Fruit fly (Drosophila melanogaster): ENCODE data around the gene Kap-alpha3.
A peak's percentile ranks its signal among the peaks of the same experiment; 100 is the strongest.

Gene Kap-alpha3

DNA sequence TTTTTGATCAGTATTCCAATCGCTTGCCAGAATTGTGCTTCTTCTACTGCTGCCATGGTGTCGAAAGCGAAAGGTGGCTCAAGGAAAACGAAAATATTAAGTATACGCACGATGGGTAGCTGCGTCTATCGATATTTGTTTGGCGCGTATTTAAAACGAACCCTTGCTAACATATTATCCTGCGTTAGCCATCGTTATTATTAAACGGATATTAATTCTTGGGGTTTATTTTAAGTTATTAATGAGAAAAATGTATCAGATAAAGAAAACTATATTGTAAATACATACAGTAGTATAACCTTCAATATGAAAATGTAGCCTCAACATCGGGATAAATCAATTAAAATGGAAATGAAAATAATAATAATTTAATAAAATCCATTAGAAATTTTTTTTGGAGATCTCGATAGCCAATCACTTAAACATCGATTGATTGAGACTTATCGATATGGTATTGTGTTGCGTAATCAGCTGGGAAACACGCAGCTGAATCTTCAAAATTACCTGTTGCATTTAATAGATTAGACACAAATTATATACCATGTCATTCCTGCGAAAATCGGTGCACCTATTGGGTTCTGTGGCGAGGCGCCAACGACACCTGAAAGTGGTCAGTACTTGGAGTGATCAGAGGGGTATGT lies 22.1 kb downstream of the Kap-alpha3 start, which contains the start of the genes CG9386 and BckdhA:
Gene CG9386, minus strand, starts transcription at position 75 of the 641 bp plus-strand sequence.
Gene BckdhA, plus strand, starts transcription at position 452 of the 641 bp plus-strand sequence.
- TF ChIP-seq CG12104 (GFP tag; optimal IDR thresholded peaks at IDR 0.05), result peak; percentile 53
- TF ChIP-seq CG14050 (GFP tag; IDR thresholded peaks at IDR 0.05), result no peak
- TF ChIP-seq nau (GFP tag; optimal IDR thresholded peaks at IDR 0.05), result no peak
- TF ChIP-seq crp (GFP tag; optimal IDR thresholded peaks at IDR 0.05), result peak in 1 of 2 experiments; percentile 76
- TF ChIP-seq Xrp1 (GFP tag; IDR thresholded peaks at IDR 0.05), result peak; percentile 40; the same call in 1 of the 2 replicates
- peak; percentile 66 for TF ChIP-seq CG14710 (tag; optimal IDR thresholded peaks at IDR 0.05)
- no peak for TF ChIP-seq p53 (GFP tag; optimal IDR thresholded peaks at IDR 0.05)
- peak; percentile 54 to 99 for TF ChIP-seq Pdp1 (GFP tag; optimal IDR thresholded peaks at IDR 0.05)
- TF ChIP-seq pho (GFP tag; optimal IDR thresholded peaks at IDR 0.05), result peak; percentile 53
- peak; percentile 30 for TF ChIP-seq CG12744 (GFP tag; optimal IDR thresholded peaks at IDR 0.05)
- no peak for TF ChIP-seq C15 (GFP tag; IDR thresholded peaks at IDR 0.05)
- TF ChIP-seq NC2β (GFP tag; optimal IDR thresholded peaks at IDR 0.05), result peak; percentile 11
- TF ChIP-seq trh (GFP tag; optimal IDR thresholded peaks at IDR 0.05), result no peak
- peak; percentile 44 for TF ChIP-seq CG3281 (GFP tag; optimal IDR thresholded peaks at IDR 0.05)
- no peak for TF ChIP-seq H15 (GFP tag; IDR thresholded peaks at IDR 0.05)
- no peak for TF ChIP-seq psq (GFP tag; optimal IDR thresholded peaks at IDR 0.05)
- no peak for TF ChIP-seq bowl (GFP tag; IDR thresholded peaks at IDR 0.05)
- no peak for TF ChIP-seq TFAM (GFP tag; optimal IDR thresholded peaks at IDR 0.05)
- 0 out of 2 replicates have a peak, but pooled peaks have one; percentile 33 for TF ChIP-seq ttk (GFP tag; IDR thresholded peaks at IDR 0.05)
- TF ChIP-seq CG7786 (GFP tag; optimal IDR thresholded peaks at IDR 0.05), result peak; percentile 16
- TF ChIP-seq CG17359 (tag; optimal IDR thresholded peaks at IDR 0.05), result peak; percentile 32
- TF ChIP-seq tgo (GFP tag; IDR thresholded peaks at IDR 0.05), result peak; percentile 39; the same call in 1 of the 3 replicates
- peak; percentile 55 for TF ChIP-seq CG14441 (GFP tag; IDR thresholded peaks at IDR 0.05)
- TF ChIP-seq B-H2 (GFP tag; optimal IDR thresholded peaks at IDR 0.05), result peak; percentile 45
- peak; percentile 34 for TF ChIP-seq vfl (GFP tag; optimal IDR thresholded peaks at IDR 0.05)
- no peak for TF ChIP-seq aop (GFP tag; IDR thresholded peaks at IDR 0.05)
- TF ChIP-seq Hr51 (GFP tag; optimal IDR thresholded peaks at IDR 0.05), result peak in 1 of 2 experiments; percentile 19
- peak; percentile 66 for TF ChIP-seq gem (tag; optimal IDR thresholded peaks at IDR 0.05)
- TF ChIP-seq CG11093 (GFP tag; IDR thresholded peaks at IDR 0.05), result no peak
- peak; percentile 46 for TF ChIP-seq CG34376 (GFP tag; optimal IDR thresholded peaks at IDR 0.05)
- TF ChIP-seq CG14860 (GFP tag; IDR thresholded peaks at IDR 0.05; ENCODE audit: partially characterized antibody), result peak; percentile 63; the same call in 2 of the 3 replicates
- peak; percentile 55 for TF ChIP-seq CG13775 (GFP tag; optimal IDR thresholded peaks at IDR 0.05)
- peak; percentile 62 for TF ChIP-seq YL-1 (GFP tag; optimal IDR thresholded peaks at IDR 0.05)
- TF ChIP-seq Deaf1 (tag; optimal IDR thresholded peaks at IDR 0.05), result no peak
- TF ChIP-seq dmrt11E (tag; optimal IDR thresholded peaks at IDR 0.05), result peak; percentile 0
- no peak for TF ChIP-seq CG4707 (GFP tag; optimal IDR thresholded peaks at IDR 0.05)
- no peak for TF ChIP-seq Optix (GFP tag; IDR thresholded peaks at IDR 0.05)
- TF ChIP-seq hbn (GFP tag; IDR thresholded peaks at IDR 0.05; ENCODE audit: partially characterized antibody), result peak; percentile 71
- no peak for TF ChIP-seq gce (GFP tag; IDR thresholded peaks at IDR 0.05)
- TF ChIP-seq fd64A (GFP tag; optimal IDR thresholded peaks at IDR 0.05), result no peak
- TF ChIP-seq CG6654 (GFP tag; optimal IDR thresholded peaks at IDR 0.05), result no peak
- peak; percentile 74 for TF ChIP-seq HLH4C (GFP tag; IDR thresholded peaks at IDR 0.05; ENCODE audit: partially characterized antibody)
- no peak for TF ChIP-seq Atf3 (GFP tag; optimal IDR thresholded peaks at IDR 0.05)
- peak; percentile 66 for TF ChIP-seq CG12659 (GFP tag; optimal IDR thresholded peaks at IDR 0.05)
- peak; percentile 89 for TF ChIP-seq CG3995 (GFP tag; optimal IDR thresholded peaks at IDR 0.05)
- TF ChIP-seq CkIIα-i1 (GFP tag; IDR thresholded peaks at IDR 0.05), result no peak
- TF ChIP-seq dysf (GFP tag; IDR thresholded peaks at IDR 0.05), result 0 out of 3 replicates have a peak, but pooled peaks have one; percentile 32
- TF ChIP-seq fd3F (GFP tag; optimal IDR thresholded peaks at IDR 0.05), result peak; percentile 7
- TF ChIP-seq row (GFP tag; IDR thresholded peaks at IDR 0.05), result peak; percentile 80

Data from whole organism, embryonic.